Worm (Caenorhabditis elegans): Measurements from ENCODE around the gene Y44A6D.5.
A peak's percentile ranks its signal among the peaks of the same experiment; 100 is the strongest.

ce11 chrV:20780400-20780799 lies 22.4 kb downstream of the Y44A6D.5 start, which contains the start of gene hif-1:
- TF ChIP-seq mdl-1 (tag; optimal IDR thresholded peaks at IDR 0.05): no peak
- no peak for TF ChIP-seq ztf-11 (tag; optimal IDR thresholded peaks at IDR 0.05)
- TF ChIP-seq R02D3.7 (tag; optimal IDR thresholded peaks at IDR 0.05): no peak
- no peak for TF ChIP-seq unc-62 (GFP tag; optimal IDR thresholded peaks at IDR 0.05)
- TF ChIP-seq nhr-129 (tag; optimal IDR thresholded peaks at IDR 0.05): no peak
- no peak for TF ChIP-seq nhr-11 (tag; optimal IDR thresholded peaks at IDR 0.05)
- no peak for TF ChIP-seq zag-1 (tag; optimal IDR thresholded peaks at IDR 0.05)
- TF ChIP-seq lsy-2 (tag; optimal IDR thresholded peaks at IDR 0.05): peak in 1 of 2 experiments; percentile 40
- no peak for TF ChIP-seq sma-3 (GFP tag; optimal IDR thresholded peaks at IDR 0.05)
- TF ChIP-seq ZK546.5 (tag; optimal IDR thresholded peaks at IDR 0.05): no peak
- no peak for TF ChIP-seq unc-55 (GFP tag; optimal IDR thresholded peaks at IDR 0.05)
